Fruit fly (Drosophila melanogaster): ENCODE results near the gene Phf5a.

Gene Phf5a

DNA sequence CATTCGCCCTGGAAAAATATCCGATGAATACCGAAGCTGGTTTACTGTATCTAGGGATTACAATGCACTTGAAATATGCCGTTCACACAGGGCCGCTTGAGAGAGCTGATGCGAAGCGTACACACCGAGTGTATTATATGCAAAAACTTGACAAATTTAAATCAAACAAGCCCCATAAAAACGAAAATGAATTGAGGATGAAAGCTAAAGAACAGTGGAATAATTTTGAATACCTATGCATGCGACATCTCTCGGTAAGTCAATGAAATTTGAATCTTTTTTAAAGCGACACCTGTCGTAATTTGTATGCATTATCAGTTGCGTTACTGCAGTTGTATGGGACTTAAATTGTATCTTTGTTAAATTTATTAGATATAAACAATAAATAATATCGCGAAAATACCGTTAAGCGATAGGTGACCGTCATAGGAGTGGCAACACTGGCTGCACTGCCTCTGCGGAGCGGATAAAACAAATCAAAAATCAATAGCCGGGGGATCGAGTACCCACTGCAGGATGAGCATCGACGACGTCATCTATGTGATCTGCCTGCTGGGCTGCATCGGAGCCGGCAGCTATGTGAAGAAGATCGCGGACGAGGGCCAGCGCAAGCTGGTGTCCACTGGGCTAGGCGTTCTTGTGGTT, 34.6 kb downstream of the Phf5a start, which contains the start of gene frj (continued):
- TF ChIP-seq CG15514 (GFP tag; optimal IDR thresholded peaks at IDR 0.05) (peak; percentile 68), CG11696 (GFP tag; IDR thresholded peaks at IDR 0.05) (no peak), CG1832 (GFP tag; optimal IDR thresholded peaks at IDR 0.05) (no peak), fd3F (GFP tag; optimal IDR thresholded peaks at IDR 0.05) (peak; percentile 54), CG14014 (GFP tag; IDR thresholded peaks at IDR 0.05) (peak; percentile 64), CG8290 (GFP tag; optimal IDR thresholded peaks at IDR 0.05) (peak; percentile 76), CG8290 (tag; optimal IDR thresholded peaks at IDR 0.05) (peak in 1 of 2 experiments; percentile 73), CG3995 (GFP tag; optimal IDR thresholded peaks at IDR 0.05) (peak; percentile 59), eve (GFP tag; optimal IDR thresholded peaks at IDR 0.05) (no peak), CG3065 (GFP tag; optimal IDR thresholded peaks at IDR 0.05) (peak; percentile 47), Dip2 (GFP tag; IDR thresholded peaks at IDR 0.05) (no peak), gro (GFP tag; optimal IDR thresholded peaks at IDR 0.05) (peak; percentile 62), cg (GFP tag; optimal IDR thresholded peaks at IDR 0.05) (no peak), CG6175 (GFP tag; IDR thresholded peaks at IDR 0.05) (0 out of 3 replicates have a peak, but pooled peaks have one; percentile 41), psq (GFP tag; optimal IDR thresholded peaks at IDR 0.05) (peak; percentile 50), Tbp (GFP tag; optimal IDR thresholded peaks at IDR 0.05) (no peak), onecut (GFP tag; IDR thresholded peaks at IDR 0.05) (peak; percentile 66), GATAe (GFP tag; conservative IDR thresholded peaks at IDR 0.05) (no peak), tgo (GFP tag; IDR thresholded peaks at IDR 0.05) (peak; percentile 67), run (tag; optimal IDR thresholded peaks at IDR 0.05) (no peak), CG8388 (GFP tag; optimal IDR thresholded peaks at IDR 0.05) (peak; percentile 45), Hr78 (GFP tag; optimal IDR thresholded peaks at IDR 0.05) (no peak), slp2 (GFP tag; optimal IDR thresholded peaks at IDR 0.05) (peak; percentile 56), CG5953 (GFP tag; IDR thresholded peaks at IDR 0.05) (no peak), Sox102F (GFP tag; optimal IDR thresholded peaks at IDR 0.05) (peak; percentile 58), CG10147 (GFP tag; optimal IDR thresholded peaks at IDR 0.05) (peak; percentile 50), Hmx (GFP tag; optimal IDR thresholded peaks at IDR 0.05) (no peak), abd-A (tag; optimal IDR thresholded peaks at IDR 0.05) (no peak), cad (GFP tag; optimal IDR thresholded peaks at IDR 0.05) (no peak), CG8359 (GFP tag; optimal IDR thresholded peaks at IDR 0.05; ENCODE audit: borderline replicate concordance) (no peak), seq (GFP tag; IDR thresholded peaks at IDR 0.05) (no peak), HLH3B (GFP tag; IDR thresholded peaks at IDR 0.05) (peak; percentile 64), dmrt11E (tag; optimal IDR thresholded peaks at IDR 0.05) (peak; percentile 46), bigmax (GFP tag; optimal IDR thresholded peaks at IDR 0.05) (no peak), Lim3 (GFP tag; IDR thresholded peaks at IDR 0.05) (no peak), Oli (tag; optimal IDR thresholded peaks at IDR 0.05) (peak; percentile 49), dm (GFP tag; optimal IDR thresholded peaks at IDR 0.05) (peak; percentile 65), CG2889 (GFP tag; IDR thresholded peaks at IDR 0.05) (0 out of 3 replicates have a peak, but pooled peaks have one; percentile 5), sr (GFP tag; IDR thresholded peaks at IDR 0.05) (0 out of 3 replicates have a peak, but pooled peaks have one; percentile 12), CG2116 (GFP tag; optimal IDR thresholded peaks at IDR 0.05) (peak; percentile 54), Nf-YC (tag; optimal IDR thresholded peaks at IDR 0.05) (peak; percentile 62), al (GFP tag; IDR thresholded peaks at IDR 0.05) (peak; percentile 61), chm (GFP tag; IDR thresholded peaks at IDR 0.05) (no peak), trh (GFP tag; optimal IDR thresholded peaks at IDR 0.05) (no peak), Drgx (GFP tag; IDR thresholded peaks at IDR 0.05) (peak; percentile 36; the same call in 1 of the 2 replicates), Lpt (GFP tag; optimal IDR thresholded peaks at IDR 0.05) (no peak), CG9437 (GFP tag; optimal IDR thresholded peaks at IDR 0.05) (peak; percentile 22), CG6765 (GFP tag; optimal IDR thresholded peaks at IDR 0.05) (no peak), luna (GFP tag; optimal IDR thresholded peaks at IDR 0.05) (peak; percentile 21), CG15011 (GFP tag; optimal IDR thresholded peaks at IDR 0.05) (peak; percentile 19), gce (GFP tag; IDR thresholded peaks at IDR 0.05) (no peak)
